Worm (Caenorhabditis elegans) whole organism, young adult: ENCODE measurements around the gene Y42H9AR.2.

Experiments used
- Y67H2A.10 ChIP-seq: fragments of 200-800 bp; sonication (Bioruptor generic); conservative IDR thresholded peaks from 2 replicates; pipeline ENCODE4 v1.3.6; 2022; ENCODE audit warnings: missing genetic modification reagents, missing genetic modification characterization, missing compliant biosample characterization
- hmg-1.2 ChIP-seq: fragments of 200-800 bp; sonication (Bioruptor generic); IDR thresholded peaks from 2 replicates; pipeline ENCODE4 v1.3.6; 2022; ENCODE audit warnings: missing genetic modification reagents, missing genetic modification characterization, missing compliant biosample characterization
- unc-62 ChIP-seq: fragments of 150-350 bp; optimal IDR thresholded peaks from 2 replicates; lab custom pipeline; 2014; ENCODE audit warnings: missing biosample characterization, missing genetic modification reagents, missing genetic modification characterization

- TF ChIP-seq Y67H2A.10 (GFP tag; lab: Robert Waterston, UW) (no peak), unc-62 (GFP tag; lab: Kevin White, UChicago) (no peak), hmg-1.2 (no peak)
Observed at ce11 chrIV:8138984-8139383, 39.3 kb downstream of the Y42H9AR.2 start, which contains the start of gene pmk-3.
